Worm (Caenorhabditis elegans) whole organism, L4/young adult: ENCODE data around the gene ugt-14.

ENCODE experiments used
- W03F9.2 ChIP-seq: fragments of 150-350 bp; optimal IDR thresholded peaks from 2 replicates; lab custom pipeline; 2014; ENCODE audit warnings: missing biosample characterization, missing genetic modification characterization
- dao-5 ChIP-seq: sonication (generic microtip); optimal IDR thresholded peaks from 2 replicates; lab custom pipeline; 2016; ENCODE audit warnings: missing genotype, missing genetic modification characterization, moderate library complexity, missing compliant biosample characterization
- him-1 ChIP-seq: sonication (generic microtip); optimal IDR thresholded peaks from 2 replicates; lab custom pipeline; 2016; ENCODE audit warnings: missing genotype, missing genetic modification reagents, missing genetic modification characterization, missing compliant biosample characterization

- TF ChIP-seq him-1 (tag; lab: Kevin White, UChicago) (no peak), W03F9.2 (tag; lab: Kevin White, UChicago) (no peak), dao-5 (tag; lab: Kevin White, UChicago) (no peak)
These were observed 16.0 kb downstream of the ugt-14 start, which contains the start of gene srh-22 for ce11 chrV:4922024-4922423.
